Worm (Caenorhabditis elegans) whole organism, L2 larva: ENCODE data around the gene sir-2.3.

Experiments
- C34F6.9 ChIP-seq: fragments of 150-350 bp; optimal IDR thresholded peaks from 2 replicates; lab custom pipeline; 2014; ENCODE audit warnings: missing biosample characterization, missing genetic modification characterization
- F13H6.1 ChIP-seq: sonication (generic microtip); optimal IDR thresholded peaks from 2 replicates; lab custom pipeline; 2016; ENCODE audit warnings: missing genetic modification characterization, missing compliant biosample characterization
- R02D3.7 ChIP-seq: fragments of 150-350 bp; optimal IDR thresholded peaks from 2 replicates; lab custom pipeline; 2014; ENCODE audit warnings: missing biosample characterization, missing genetic modification characterization
- Y55F3AM.14 ChIP-seq: fragments of 200-800 bp; sonication (Bioruptor generic); optimal IDR thresholded peaks from 2 replicates; lab custom pipeline; 2018; ENCODE audit warnings: mild to moderate bottlenecking, missing genetic modification characterization, missing compliant biosample characterization
- ZK546.5 ChIP-seq: sonication (generic microtip); optimal IDR thresholded peaks from 2 replicates; lab custom pipeline; 2017; ENCODE audit warnings: missing biosample characterization, missing genetic modification characterization
- alr-1 ChIP-seq: fragments of 150-350 bp; optimal IDR thresholded peaks from 2 replicates; lab custom pipeline; 2014; ENCODE audit warnings: missing biosample characterization, missing genetic modification characterization
- aly-2 ChIP-seq: fragments of 150-350 bp; optimal IDR thresholded peaks from 2 replicates; lab custom pipeline; 2014; ENCODE audit warnings: missing biosample characterization, missing genetic modification characterization
- ama-1 ChIP-seq: fragments of 150-350 bp; optimal IDR thresholded peaks from 2 replicates; lab custom pipeline; 2018; ENCODE audit warnings: inconsistent platforms
- blmp-1 ChIP-seq: sonication (generic microtip); optimal IDR thresholded peaks from 2 replicates; lab custom pipeline; 2017; ENCODE audit warnings: missing genetic modification characterization, mild to moderate bottlenecking, missing compliant biosample characterization, antibody characterized with exemption, moderate library complexity; ENCODE audit not compliant: insufficient read depth
- ceh-16 ChIP-seq: fragments of 150-350 bp; optimal IDR thresholded peaks from 2 replicates; lab custom pipeline; 2014; ENCODE audit warnings: missing biosample characterization, missing genetic modification characterization
- ceh-82 ChIP-seq: fragments of 150-350 bp; optimal IDR thresholded peaks from 2 replicates; lab custom pipeline; 2014; ENCODE audit warnings: missing biosample characterization, missing genetic modification characterization
- crh-2 ChIP-seq: sonication (generic microtip); optimal IDR thresholded peaks from 2 replicates; lab custom pipeline; 2017; ENCODE audit warnings: missing biosample characterization, missing genetic modification characterization
- dmd-4 ChIP-seq: sonication (generic microtip); optimal IDR thresholded peaks from 2 replicates; lab custom pipeline; 2017; ENCODE audit warnings: missing biosample characterization, missing genetic modification characterization
- egl-27 ChIP-seq: sonication (generic microtip); optimal IDR thresholded peaks from 3 replicates; lab custom pipeline; 2017; ENCODE audit warnings: missing biosample characterization, missing genetic modification reagents, missing genetic modification characterization
- elt-1 ChIP-seq: fragments of 150-350 bp; optimal IDR thresholded peaks from 2 replicates; lab custom pipeline; 2014; ENCODE audit warnings: missing biosample characterization, missing genetic modification characterization
- elt-3 ChIP-seq: sonication (generic microtip); optimal IDR thresholded peaks from 2 replicates; lab custom pipeline; 2017; ENCODE audit warnings: missing biosample characterization, missing genetic modification characterization
- fos-1 ChIP-seq: fragments of 150-350 bp; optimal IDR thresholded peaks from 2 replicates; lab custom pipeline; 2014; ENCODE audit warnings: missing biosample characterization, missing genetic modification characterization
- gmeb-1 ChIP-seq: fragments of 150-350 bp; optimal IDR thresholded peaks from 2 replicates; lab custom pipeline; 2014; ENCODE audit warnings: missing biosample characterization, missing genetic modification characterization
- lin-11 ChIP-seq: fragments of 150-350 bp; sonication (generic microtip); optimal IDR thresholded peaks from 2 replicates; lab custom pipeline; 2014; ENCODE audit warnings: missing biosample characterization, missing genetic modification characterization, inconsistent platforms, mixed read lengths
- lin-13 ChIP-seq: fragments of 150-350 bp; optimal IDR thresholded peaks from 2 replicates; lab custom pipeline; 2014; ENCODE audit warnings: missing biosample characterization, missing genetic modification reagents, missing genetic modification characterization
- lin-39 ChIP-seq: fragments of 150-350 bp; optimal IDR thresholded peaks from 2 replicates; lab custom pipeline; 2014; ENCODE audit warnings: missing biosample characterization, missing genetic modification reagents, missing genetic modification characterization
- lsy-2 ChIP-seq, 2 experiments: fragments of 150-350 bp in 1 of 2; sonication (generic microtip) in 1 of 2; optimal IDR thresholded peaks; 2 replicates each; lab custom pipeline; 2014 to 2017; ENCODE audit warnings: missing biosample characterization in 2 of 2, missing genetic modification characterization in 2 of 2
- mab-5 ChIP-seq: fragments of 150-350 bp; optimal IDR thresholded peaks from 2 replicates; lab custom pipeline; 2014; ENCODE audit warnings: missing biosample characterization, missing genetic modification characterization
- mbf-1 ChIP-seq: sonication (generic microtip); optimal IDR thresholded peaks from 2 replicates; lab custom pipeline; 2017; ENCODE audit warnings: missing biosample characterization, missing genetic modification characterization
- mdl-1 ChIP-seq, 2 experiments: fragments of 150-350 bp in 1 of 2; sonication (generic microtip) in 1 of 2; optimal IDR thresholded peaks; 2 replicates each; lab custom pipeline; 2017; ENCODE audit warnings: missing biosample characterization in 2 of 2, missing genetic modification characterization in 2 of 2
- nhr-10 ChIP-seq: sonication (generic microtip); optimal IDR thresholded peaks from 2 replicates; lab custom pipeline; 2017; ENCODE audit warnings: missing biosample characterization, missing genetic modification characterization
- nhr-11 ChIP-seq: fragments of 150-350 bp; optimal IDR thresholded peaks from 2 replicates; lab custom pipeline; 2014; ENCODE audit warnings: missing biosample characterization, missing genetic modification characterization
- nhr-12 ChIP-seq: fragments of 150-350 bp; optimal IDR thresholded peaks from 2 replicates; lab custom pipeline; 2014; ENCODE audit warnings: missing biosample characterization, missing genetic modification characterization
- nhr-129 ChIP-seq: fragments of 150-350 bp; optimal IDR thresholded peaks from 2 replicates; lab custom pipeline; 2014; ENCODE audit warnings: missing biosample characterization, missing genetic modification characterization
- nhr-21 ChIP-seq: fragments of 150-350 bp; optimal IDR thresholded peaks from 2 replicates; lab custom pipeline; 2014; ENCODE audit warnings: missing biosample characterization, missing genetic modification characterization
- nhr-23 ChIP-seq: fragments of 150-350 bp; optimal IDR thresholded peaks from 2 replicates; lab custom pipeline; 2014; ENCODE audit warnings: missing biosample characterization, missing genetic modification reagents, missing genetic modification characterization
- nhr-237 ChIP-seq: fragments of 150-350 bp; optimal IDR thresholded peaks from 2 replicates; lab custom pipeline; 2014; ENCODE audit warnings: missing biosample characterization, missing genetic modification characterization
- nhr-25 ChIP-seq: fragments of 150-350 bp; sonication (generic microtip); optimal IDR thresholded peaks from 3 replicates; lab custom pipeline; 2014; ENCODE audit warnings: missing biosample characterization, missing genetic modification characterization
- nhr-6 ChIP-seq: fragments of 150-350 bp; optimal IDR thresholded peaks from 2 replicates; lab custom pipeline; 2014; ENCODE audit warnings: missing biosample characterization, missing genetic modification characterization
- nhr-77 ChIP-seq: fragments of 150-350 bp; optimal IDR thresholded peaks from 2 replicates; lab custom pipeline; 2014; ENCODE audit warnings: missing biosample characterization, missing genetic modification characterization
- peb-1 ChIP-seq: fragments of 150-350 bp; optimal IDR thresholded peaks from 2 replicates; lab custom pipeline; 2014; ENCODE audit warnings: missing biosample characterization, missing genetic modification characterization
- sem-4 ChIP-seq: fragments of 150-350 bp; optimal IDR thresholded peaks from 2 replicates; lab custom pipeline; 2014; ENCODE audit warnings: missing biosample characterization, missing genetic modification reagents, missing genetic modification characterization
- skn-1 ChIP-seq: sonication (generic microtip); optimal IDR thresholded peaks from 2 replicates; lab custom pipeline; 2017; ENCODE audit warnings: missing biosample characterization, missing genetic modification characterization
- sma-3 ChIP-seq: sonication (generic microtip); optimal IDR thresholded peaks from 2 replicates; lab custom pipeline; 2016; ENCODE audit warnings: missing genetic modification reagents, missing genetic modification characterization, missing compliant biosample characterization
- sma-9 ChIP-seq, 2 experiments: fragments of 150-350 bp in 1 of 2; sonication (generic microtip) in 1 of 2; optimal IDR thresholded peaks; 2 replicates each; lab custom pipeline; 2014 to 2016; ENCODE audit warnings: missing genetic modification characterization in 2 of 2, mild to moderate bottlenecking in 1 of 2, missing biosample characterization in 1 of 2, missing compliant biosample characterization in 1 of 2, missing genetic modification reagents in 1 of 2, moderate library complexity in 1 of 2
- snpc-4 ChIP-seq: fragments of 150-350 bp; optimal IDR thresholded peaks from 2 replicates; lab custom pipeline; 2014; ENCODE audit warnings: missing biosample characterization, missing genetic modification characterization
- unc-39 ChIP-seq: fragments of 150-350 bp; optimal IDR thresholded peaks from 2 replicates; lab custom pipeline; 2014; ENCODE audit warnings: missing biosample characterization, missing genetic modification characterization
- unc-55 ChIP-seq: fragments of 150-350 bp; sonication (generic microtip); optimal IDR thresholded peaks from 3 replicates; lab custom pipeline; 2014; ENCODE audit warnings: missing biosample characterization, missing genetic modification reagents, missing genetic modification characterization
- unc-62 ChIP-seq: fragments of 150-350 bp; optimal IDR thresholded peaks from 2 replicates; lab custom pipeline; 2014; ENCODE audit warnings: missing biosample characterization, missing genetic modification reagents, missing genetic modification characterization
- zag-1 ChIP-seq: fragments of 150-350 bp; optimal IDR thresholded peaks from 2 replicates; lab custom pipeline; 2014; ENCODE audit warnings: missing biosample characterization, missing genetic modification characterization
- ztf-1 ChIP-seq: fragments of 200-800 bp; sonication (Bioruptor generic); conservative IDR thresholded peaks from 2 replicates; pipeline ENCODE4 v1.3.6; 2022; ENCODE audit warnings: missing genetic modification characterization, missing compliant biosample characterization
- ztf-11 ChIP-seq: sonication (generic microtip); optimal IDR thresholded peaks from 2 replicates; lab custom pipeline; 2017; ENCODE audit warnings: missing biosample characterization, missing genetic modification characterization
- ztf-4 ChIP-seq: fragments of 150-350 bp; optimal IDR thresholded peaks from 2 replicates; lab custom pipeline; 2014; ENCODE audit warnings: missing biosample characterization, missing genetic modification characterization

Gene sir-2.3

DNA sequence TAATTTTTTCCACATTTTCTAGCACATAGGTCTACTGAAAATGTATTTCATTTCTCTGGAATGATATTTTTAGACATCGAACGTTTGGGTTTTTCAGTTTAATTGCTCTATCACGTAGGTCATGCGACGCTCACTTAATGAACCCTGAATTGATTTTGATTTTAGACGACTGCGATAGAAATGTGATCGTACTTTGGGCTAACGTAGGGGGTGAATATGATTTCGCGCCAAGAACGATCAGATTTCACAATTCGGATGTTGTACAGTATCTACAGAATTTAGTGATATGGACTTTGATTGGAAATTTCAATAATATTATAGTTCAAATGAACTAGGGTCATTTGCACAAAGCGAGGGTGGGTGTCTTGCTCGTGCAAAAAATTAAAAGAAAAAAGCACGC is 20.7 kb downstream of the sir-2.3 start:
- TF ChIP-seq sma-9 (GFP tag; optimal IDR thresholded peaks at IDR 0.05; lab: Kevin White, UChicago) (peak; percentile 73), sma-9 (tag; optimal IDR thresholded peaks at IDR 0.05; lab: Kevin White, UChicago) (no peak), crh-2 (tag; lab: Kevin White, UChicago) (peak; percentile 40), fos-1 (tag; lab: Kevin White, UChicago) (no peak), nhr-21 (tag; lab: Kevin White, UChicago) (peak; percentile 38)

- TF ChIP-seq egl-27 (peak; percentile 86), blmp-1 (tag; lab: Kevin White, UChicago) (peak; percentile 91), nhr-237 (tag; lab: Kevin White, UChicago) (no peak), lin-13 (GFP tag; lab: Kevin White, UChicago) (peak; percentile 36), nhr-21 (tag; lab: Kevin White, UChicago) (peak; percentile 95), nhr-12 (no peak), mab-5 (no peak), snpc-4 (no peak), ceh-82 (tag; lab: Kevin White, UChicago) (no peak), Y55F3AM.14 (GFP tag; lab: Kevin White, UChicago) (peak; percentile 19), crh-2 (tag; lab: Kevin White, UChicago) (peak; percentile 86), sem-4 (tag; lab: Kevin White, UChicago) (peak; percentile 51), F13H6.1 (peak; percentile 80), nhr-25 (tag; lab: Kevin White, UChicago) (peak; percentile 94), lin-11 (no peak), ama-1 (lab: Kevin White, UChicago) (no peak), dmd-4 (tag; lab: Kevin White, UChicago) (no peak), ZK546.5 (tag; lab: Kevin White, UChicago) (no peak), peb-1 (tag; lab: Kevin White, UChicago) (no peak), sma-9 (GFP tag; optimal IDR thresholded peaks at IDR 0.05; lab: Kevin White, UChicago) (peak; percentile 98), sma-9 (tag; optimal IDR thresholded peaks at IDR 0.05; lab: Kevin White, UChicago) (no peak), unc-39 (tag; lab: Kevin White, UChicago) (no peak), nhr-77 (no peak), lin-39 (tag; lab: Kevin White, UChicago) (no peak), R02D3.7 (tag; lab: Kevin White, UChicago) (no peak), zag-1 (tag; lab: Kevin White, UChicago) (no peak), unc-55 (GFP tag; lab: Kevin White, UChicago) (no peak), fos-1 (tag; lab: Kevin White, UChicago) (peak; percentile 79), ztf-1 (GFP tag; lab: Robert Waterston, UW) (no peak), mbf-1 (tag; lab: Kevin White, UChicago) (no peak), sma-3 (GFP tag; lab: Kevin White, UChicago) (peak; percentile 88), elt-3 (no peak), skn-1 (tag; lab: Kevin White, UChicago) (no peak), ztf-4 (tag; lab: Kevin White, UChicago) (peak; percentile 54), nhr-129 (tag; lab: Kevin White, UChicago) (peak; percentile 91), gmeb-1 (tag; lab: Kevin White, UChicago) (peak; percentile 38), unc-62 (GFP tag; lab: Kevin White, UChicago) (no peak), ceh-16 (tag; lab: Kevin White, UChicago) (no peak), nhr-11 (tag; lab: Kevin White, UChicago) (no peak), ztf-11 (tag; lab: Kevin White, UChicago) (no peak), mdl-1 (tag; optimal IDR thresholded peaks at IDR 0.05; lab: Kevin White, UChicago) (peak in 1 of 2 experiments; percentile 68), C34F6.9 (tag; lab: Kevin White, UChicago) (peak; percentile 41), lsy-2 (tag; optimal IDR thresholded peaks at IDR 0.05; lab: Kevin White, UChicago) (peak in 1 of 2 experiments; percentile 67), nhr-23 (tag; lab: Kevin White, UChicago) (no peak), alr-1 (no peak), aly-2 (tag; lab: Kevin White, UChicago) (no peak), elt-1 (tag; lab: Kevin White, UChicago) (no peak), nhr-10 (tag; lab: Kevin White, UChicago) (no peak), nhr-6 (tag; lab: Kevin White, UChicago) (peak; percentile 77)
Observed at ce11 chrX:13353530-13353929, 22.0 kb downstream of the sir-2.3 start.
